Fruit fly (Drosophila melanogaster): ENCODE data around the gene CG9265.

The CG9265 gene

dm6 chr2L:21107651-21108489, 36.6 kb upstream of the CG9265 start (continued):
- TF ChIP-seq CG4360 (GFP tag; IDR thresholded peaks at IDR 0.05) (no peak), Nf-YC (tag; optimal IDR thresholded peaks at IDR 0.05) (no peak), sima (GFP tag; optimal IDR thresholded peaks at IDR 0.05) (no peak), CG6175 (GFP tag; IDR thresholded peaks at IDR 0.05) (no peak), repo (GFP tag; optimal IDR thresholded peaks at IDR 0.05) (no peak), CG30020 (tag; optimal IDR thresholded peaks at IDR 0.05) (no peak), ftz-f1 (GFP tag; optimal IDR thresholded peaks at IDR 0.05) (no peak), shn (GFP tag; optimal IDR thresholded peaks at IDR 0.05) (no peak), chinmo (GFP tag; IDR thresholded peaks at IDR 0.05; ENCODE audit: partially characterized antibody) (0 out of 4 replicates have a peak, but pooled peaks have one; percentile 30), dmrt11E (tag; optimal IDR thresholded peaks at IDR 0.05) (no peak), CG6683 (GFP tag; optimal IDR thresholded peaks at IDR 0.05) (no peak), CG15514 (GFP tag; optimal IDR thresholded peaks at IDR 0.05) (peak; percentile 17), CG11456 (GFP tag; IDR thresholded peaks at IDR 0.05) (no peak), chn (GFP tag; optimal IDR thresholded peaks at IDR 0.05) (no peak), Dek (tag; optimal IDR thresholded peaks at IDR 0.05) (no peak), yki (optimal IDR thresholded peaks at IDR 0.05) (no peak), Tbp (GFP tag; optimal IDR thresholded peaks at IDR 0.05) (no peak), seq (GFP tag; IDR thresholded peaks at IDR 0.05) (no peak), NC2β (GFP tag; optimal IDR thresholded peaks at IDR 0.05) (no peak), CG9797 (GFP tag; optimal IDR thresholded peaks at IDR 0.05) (no peak), CG8290 (GFP tag; optimal IDR thresholded peaks at IDR 0.05) (no peak), CG8290 (tag; optimal IDR thresholded peaks at IDR 0.05) (peak in 1 of 2 experiments; percentile 11), Sry-δ (GFP tag; optimal IDR thresholded peaks at IDR 0.05) (no peak), ATbp (GFP tag; optimal IDR thresholded peaks at IDR 0.05) (no peak), CG7271 (tag; optimal IDR thresholded peaks at IDR 0.05) (peak; percentile 37), CG4328 (GFP tag; optimal IDR thresholded peaks at IDR 0.05) (no peak), CG9727 (GFP tag; optimal IDR thresholded peaks at IDR 0.05) (no peak), unpg (GFP tag; optimal IDR thresholded peaks at IDR 0.05) (peak; percentile 29), CG3065 (GFP tag; optimal IDR thresholded peaks at IDR 0.05) (no peak), dpn (GFP tag; optimal IDR thresholded peaks at IDR 0.05) (no peak), CG18011 (GFP tag; optimal IDR thresholded peaks at IDR 0.05) (no peak), HLH3B (GFP tag; IDR thresholded peaks at IDR 0.05) (no peak), CG9437 (GFP tag; optimal IDR thresholded peaks at IDR 0.05) (no peak), CG14441 (GFP tag; IDR thresholded peaks at IDR 0.05) (no peak), CG8089 (GFP tag; optimal IDR thresholded peaks at IDR 0.05) (no peak), gt (GFP tag; IDR thresholded peaks at IDR 0.05) (no peak), Ets65A (GFP tag) (peak; percentile 33), stwl (tag; optimal IDR thresholded peaks at IDR 0.05) (peak; percentile 23), CG1024 (GFP tag; IDR thresholded peaks at IDR 0.05) (no peak), CG9932 (GFP tag; IDR thresholded peaks at IDR 0.05) (no peak), pita (GFP tag; optimal IDR thresholded peaks at IDR 0.05) (no peak), MTF-1 (GFP tag; optimal IDR thresholded peaks at IDR 0.05; ENCODE audit: borderline replicate concordance) (no peak), danr (GFP tag; IDR thresholded peaks at IDR 0.05) (no peak), CG30431 (GFP tag; optimal IDR thresholded peaks at IDR 0.05) (no peak), dm (GFP tag; optimal IDR thresholded peaks at IDR 0.05) (no peak), wor (GFP tag; IDR thresholded peaks at IDR 0.05) (no peak), CG12155 (GFP tag; optimal IDR thresholded peaks at IDR 0.05) (peak; percentile 5), CG17328 (GFP tag; IDR thresholded peaks at IDR 0.05) (no peak), CG4707 (GFP tag; optimal IDR thresholded peaks at IDR 0.05) (no peak), h (optimal IDR thresholded peaks at IDR 0.05) (no peak), CTCF (GFP tag; optimal IDR thresholded peaks at IDR 0.05) (peak; percentile 1), Taf1 (GFP tag; IDR thresholded peaks at IDR 0.05) (no peak)

Measured in whole organism, embryonic.